Worm (Caenorhabditis elegans) whole organism, L3 larva: ENCODE measurements around the gene ZC262.2.

ENCODE experiments used
- aly-2 ChIP-seq: fragments of 150-350 bp; optimal IDR thresholded peaks from 2 replicates; lab custom pipeline; 2014; ENCODE audit warnings: missing biosample characterization, missing genetic modification characterization
- ama-1 ChIP-seq: fragments of 150-350 bp; optimal IDR thresholded peaks from 2 replicates; lab custom pipeline; 2018
- ceh-16 ChIP-seq: sonication (generic microtip); optimal IDR thresholded peaks from 2 replicates; lab custom pipeline; 2017; ENCODE audit warnings: missing biosample characterization, missing genetic modification characterization
- ceh-28 ChIP-seq: fragments of 150-350 bp; optimal IDR thresholded peaks from 2 replicates; lab custom pipeline; 2014; ENCODE audit warnings: missing biosample characterization, missing genetic modification reagents, missing genetic modification characterization
- ceh-82 ChIP-seq: fragments of 150-350 bp; optimal IDR thresholded peaks from 2 replicates; lab custom pipeline; 2014; ENCODE audit warnings: missing biosample characterization, missing genetic modification characterization
- egl-5 ChIP-seq: fragments of 150-350 bp; optimal IDR thresholded peaks from 2 replicates; lab custom pipeline; 2017; ENCODE audit warnings: missing biosample characterization, missing genetic modification reagents, missing genetic modification characterization, inconsistent platforms
- elt-2 ChIP-seq: sonication (generic microtip); optimal IDR thresholded peaks from 2 replicates; lab custom pipeline; 2016; ENCODE audit warnings: missing genetic modification reagents, mild to moderate bottlenecking, missing genetic modification characterization, missing compliant biosample characterization
- fkh-10 ChIP-seq: sonication (generic microtip); optimal IDR thresholded peaks from 2 replicates; lab custom pipeline; 2017; ENCODE audit warnings: missing biosample characterization, missing genetic modification reagents, missing genetic modification characterization
- hmg-11 ChIP-seq: sonication (generic microtip); optimal IDR thresholded peaks from 2 replicates; lab custom pipeline; 2016; ENCODE audit warnings: missing genetic modification characterization, missing compliant biosample characterization
- jun-1 ChIP-seq: fragments of 150-350 bp; optimal IDR thresholded peaks from 2 replicates; lab custom pipeline; 2014; ENCODE audit warnings: missing biosample characterization, missing genetic modification reagents, missing genetic modification characterization
- lin-15B ChIP-seq: fragments of 150-350 bp; optimal IDR thresholded peaks from 2 replicates; lab custom pipeline; 2014; ENCODE audit warnings: missing biosample characterization, missing genetic modification characterization
- lin-39 ChIP-seq: fragments of 150-350 bp; optimal IDR thresholded peaks from 2 replicates; lab custom pipeline; 2018; ENCODE audit warnings: missing biosample characterization, missing genetic modification reagents, missing genetic modification characterization
- lsy-12 ChIP-seq: sonication (generic microtip); optimal IDR thresholded peaks from 2 replicates; lab custom pipeline; 2016; ENCODE audit warnings: mild to moderate bottlenecking, missing genetic modification characterization, missing compliant biosample characterization
- nfya-1 ChIP-seq: sonication (generic microtip); optimal IDR thresholded peaks from 2 replicates; lab custom pipeline; 2017; ENCODE audit warnings: missing genetic modification characterization, mild to moderate bottlenecking, missing compliant biosample characterization, antibody characterized with exemption, moderate library complexity; ENCODE audit not compliant: insufficient read depth
- nhr-12 ChIP-seq: fragments of 150-350 bp; optimal IDR thresholded peaks from 2 replicates; lab custom pipeline; 2014; ENCODE audit warnings: missing biosample characterization, missing genetic modification characterization
- nhr-23 ChIP-seq: fragments of 150-350 bp; optimal IDR thresholded peaks from 2 replicates; lab custom pipeline; 2014; ENCODE audit warnings: missing biosample characterization, missing genetic modification reagents, missing genetic modification characterization
- nhr-237 ChIP-seq: fragments of 150-350 bp; optimal IDR thresholded peaks from 2 replicates; lab custom pipeline; 2014; ENCODE audit warnings: missing biosample characterization, missing genetic modification characterization
- pha-4 ChIP-seq: fragments of 150-350 bp; optimal IDR thresholded peaks from 2 replicates; lab custom pipeline; 2014; ENCODE audit warnings: missing biosample characterization, missing genetic modification reagents, missing genetic modification characterization
- pqm-1 ChIP-seq: fragments of 150-350 bp; optimal IDR thresholded peaks from 2 replicates; lab custom pipeline; 2017; ENCODE audit warnings: missing biosample characterization, missing genetic modification characterization, inconsistent platforms
- skn-1 ChIP-seq: fragments of 150-350 bp; optimal IDR thresholded peaks from 2 replicates; lab custom pipeline; 2014; ENCODE audit warnings: missing biosample characterization, missing genetic modification characterization
- tbx-2 ChIP-seq: sonication (generic microtip); optimal IDR thresholded peaks from 2 replicates; lab custom pipeline; 2016; ENCODE audit warnings: mild to moderate bottlenecking, missing genetic modification characterization, missing compliant biosample characterization
- ztf-4 ChIP-seq: fragments of 150-350 bp; optimal IDR thresholded peaks from 2 replicates; lab custom pipeline; 2014; ENCODE audit warnings: missing biosample characterization, missing genetic modification characterization

Gene ZC262.2

ce11 chrIII:8331779-8332178 is at the start of gene ZC262.2, which contains the start of gene mrps-18A:
TSS of gene ZC262.2 (plus strand) at chrIII:8332062.
TSS of gene mrps-18A (minus strand) at chrIII:8331919.
- TF ChIP-seq lsy-12 (tag; lab: Kevin White, UChicago): no peak
- TF ChIP-seq ceh-16 (tag; lab: Kevin White, UChicago): no peak
- peak; percentile 14 for TF ChIP-seq lin-15B (tag; lab: Kevin White, UChicago)
- peak; percentile 63 for TF ChIP-seq pha-4 (tag; lab: Kevin White, UChicago)
- peak; percentile 76 for TF ChIP-seq nfya-1 (tag; lab: Kevin White, UChicago)
- peak; percentile 5 for TF ChIP-seq nhr-23 (tag; lab: Kevin White, UChicago)
- TF ChIP-seq, all 47 proteins: peak for 4

- TF ChIP-seq ceh-82 (tag; lab: Kevin White, UChicago): no peak
- no peak for TF ChIP-seq egl-5 (tag; lab: Kevin White, UChicago)
- no peak for TF ChIP-seq skn-1 (tag; lab: Kevin White, UChicago)
- TF ChIP-seq, all 47 proteins: peak for 0
Observed at ce11 chrIII:8283525-8283924, 48.3 kb upstream of the ZC262.2 start.

ce11 chrIII:8286003-8286402 is 45.9 kb upstream of the ZC262.2 start:
- peak; percentile 74 for TF ChIP-seq fkh-10 (GFP tag; lab: Kevin White, UChicago)
- no peak for TF ChIP-seq jun-1
- no peak for TF ChIP-seq nfya-1 (tag; lab: Kevin White, UChicago)
- TF ChIP-seq, all 47 proteins: peak for 1

ce11 chrIII:8286824-8287223 is 45.0 kb upstream of the ZC262.2 start:
- TF ChIP-seq lin-39 (tag; lab: Kevin White, UChicago): no peak
- peak; percentile 5 for TF ChIP-seq egl-5 (tag; lab: Kevin White, UChicago)
- no peak for TF ChIP-seq ztf-4 (tag; lab: Kevin White, UChicago)
- no peak for TF ChIP-seq ceh-28
- no peak for TF ChIP-seq nhr-12 (tag; lab: Kevin White, UChicago)

- TF ChIP-seq jun-1: no peak
- TF ChIP-seq hmg-11 (tag; lab: Kevin White, UChicago): peak; percentile 18
- TF ChIP-seq lin-39 (tag; lab: Kevin White, UChicago): peak; percentile 75
- peak; percentile 59 for TF ChIP-seq nfya-1 (tag; lab: Kevin White, UChicago)
- no peak for TF ChIP-seq ama-1 (lab: Kevin White, UChicago)
Observed at ce11 chrIII:8287519-8287918, 44.3 kb upstream of the ZC262.2 start.

ce11 chrIII:8289181-8289580 is 42.7 kb upstream of the ZC262.2 start:
- TF ChIP-seq tbx-2 (tag; lab: Kevin White, UChicago): no peak
- TF ChIP-seq nhr-237 (tag; lab: Kevin White, UChicago): no peak
- peak; percentile 39 for TF ChIP-seq egl-5 (tag; lab: Kevin White, UChicago)
- no peak for TF ChIP-seq jun-1
- TF ChIP-seq, all 47 proteins: peak for 1

- peak; percentile 96 for TF ChIP-seq elt-2 (tag; lab: Kevin White, UChicago)
- peak; percentile 46 for TF ChIP-seq pha-4 (tag; lab: Kevin White, UChicago)
- TF ChIP-seq egl-5 (tag; lab: Kevin White, UChicago): peak; percentile 61
- no peak for TF ChIP-seq ceh-82 (tag; lab: Kevin White, UChicago)
- TF ChIP-seq ceh-28: peak; percentile 24
- TF ChIP-seq nhr-12 (tag; lab: Kevin White, UChicago): no peak
- TF ChIP-seq pqm-1 (tag; lab: Kevin White, UChicago): peak; percentile 90
Observed at ce11 chrIII:8291268-8292032, 40.4 kb upstream of the ZC262.2 start.

- no peak for TF ChIP-seq aly-2
- TF ChIP-seq elt-2 (tag; lab: Kevin White, UChicago): peak; percentile 13
- TF ChIP-seq, all 47 proteins: peak for 1
Observed at ce11 chrIII:8293260-8293659, 38.6 kb upstream of the ZC262.2 start.
